Fruit fly (Drosophila melanogaster) whole organism, embryonic: ENCODE data around the gene CG43658.

Experiments used
- Ada2b ChIP-seq: fragments of 200-800 bp; sonication (Bioruptor generic); IDR thresholded peaks from 2 replicates; pipeline ENCODE4 v1.3.6; 2022; ENCODE audit warnings: missing biosample characterization, missing genetic modification characterization
- Aef1 ChIP-seq: fragments of 200-800 bp; sonication (Bioruptor generic); IDR thresholded peaks from 3 replicates; pipeline ENCODE4 v1.3.6; 2022; ENCODE audit warnings: missing biosample characterization, missing genetic modification characterization
- Atf3 ChIP-seq: fragments of 200-800 bp; sonication (Bioruptor generic); optimal IDR thresholded peaks from 3 replicates; lab custom pipeline; 2016; ENCODE audit warnings: missing biosample characterization, missing genetic modification characterization
- CG10431 ChIP-seq: fragments of 200-800 bp; sonication (Bioruptor generic); optimal IDR thresholded peaks from 3 replicates; lab custom pipeline; 2018; ENCODE audit warnings: missing biosample characterization, mild to moderate bottlenecking, missing genetic modification characterization
- CG10565 ChIP-seq: fragments of 200-800 bp; sonication (Bioruptor generic); optimal IDR thresholded peaks from 3 replicates; lab custom pipeline; 2016; ENCODE audit warnings: missing biosample characterization, mild to moderate bottlenecking, missing genetic modification characterization
- CG12744 ChIP-seq: fragments of 200-800 bp; sonication (Bioruptor generic); optimal IDR thresholded peaks from 2 replicates; lab custom pipeline; 2016; ENCODE audit warnings: missing biosample characterization, missing genetic modification characterization
- CG13287 ChIP-seq: fragments of 200-800 bp; sonication (Bioruptor generic); IDR thresholded peaks from 2 replicates; pipeline ENCODE4 v1.3.6; 2022; ENCODE audit warnings: missing biosample characterization, missing genetic modification characterization; ENCODE audit not compliant: partially characterized antibody
- CG14014 ChIP-seq: fragments of 200-800 bp; sonication (Bioruptor generic); IDR thresholded peaks from 2 replicates; pipeline ENCODE4 v1.3.6; 2022; ENCODE audit warnings: missing biosample characterization, missing genetic modification characterization
- CG15011 ChIP-seq: fragments of 200-800 bp; sonication (Bioruptor generic); optimal IDR thresholded peaks from 3 replicates; lab custom pipeline; 2018; ENCODE audit warnings: missing biosample characterization, mild to moderate bottlenecking, missing genetic modification characterization
- CG16779 ChIP-seq: fragments of 200-800 bp; sonication (Bioruptor generic); IDR thresholded peaks from 2 replicates; pipeline ENCODE4 v1.3.6; 2022; ENCODE audit warnings: missing biosample characterization, missing genetic modification characterization
- CG16813 ChIP-seq: fragments of 200-800 bp; sonication (Bioruptor generic); IDR thresholded peaks from 3 replicates; pipeline ENCODE4 v1.3.6; 2022; ENCODE audit warnings: missing biosample characterization, missing genetic modification characterization; ENCODE audit not compliant: partially characterized antibody
- CG2889 ChIP-seq: fragments of 200-800 bp; sonication (Bioruptor generic); IDR thresholded peaks from 3 replicates; pipeline ENCODE4 v1.3.6; 2022; ENCODE audit warnings: missing biosample characterization, missing genetic modification characterization
- CG32767 ChIP-seq: fragments of 200-800 bp; sonication (Bioruptor generic); IDR thresholded peaks from 2 replicates; pipeline ENCODE4 v1.3.6; 2022; ENCODE audit warnings: missing biosample characterization, missing genetic modification characterization
- CG3281 ChIP-seq: fragments of 200-800 bp; sonication (Bioruptor generic); optimal IDR thresholded peaks from 3 replicates; lab custom pipeline; 2017; ENCODE audit warnings: missing biosample characterization, mild to moderate bottlenecking, missing genetic modification characterization
- CG34376 ChIP-seq: fragments of 200-800 bp; sonication (Bioruptor generic); optimal IDR thresholded peaks from 2 replicates; lab custom pipeline; 2018; ENCODE audit warnings: missing biosample characterization, mild to moderate bottlenecking, missing genetic modification characterization
- CG3726 ChIP-seq: fragments of 200-800 bp; sonication (Bioruptor generic); IDR thresholded peaks from 3 replicates; pipeline ENCODE4, ENCODE4 v1.3.6; 2022; ENCODE audit warnings: missing biosample characterization, missing genetic modification characterization
- CG3995 ChIP-seq: fragments of 200-800 bp; sonication (Bioruptor generic); optimal IDR thresholded peaks from 3 replicates; lab custom pipeline; 2016; ENCODE audit warnings: missing biosample characterization, missing genetic modification characterization
- CG42726 ChIP-seq: fragments of 200-800 bp; sonication (Bioruptor generic); IDR thresholded peaks from 2 replicates; pipeline ENCODE4 v1.3.6; 2022; ENCODE audit warnings: missing biosample characterization, missing genetic modification characterization; ENCODE audit not compliant: partially characterized antibody
- CG4328 ChIP-seq: fragments of 200-800 bp; sonication (Bioruptor generic); optimal IDR thresholded peaks from 3 replicates; lab custom pipeline; 2017; ENCODE audit warnings: missing biosample characterization, missing genetic modification reagents, missing genetic modification characterization
- CG4707 ChIP-seq: fragments of 200-800 bp; sonication (Bioruptor generic); optimal IDR thresholded peaks from 2 replicates; lab custom pipeline; 2018; ENCODE audit warnings: missing biosample characterization, mild to moderate bottlenecking, missing genetic modification characterization, moderate library complexity
- CG4730 ChIP-seq: fragments of 200-800 bp; sonication (Bioruptor generic); IDR thresholded peaks from 2 replicates; pipeline ENCODE4 v1.3.6; 2022; ENCODE audit warnings: missing biosample characterization, missing genetic modification characterization
- CG6791 ChIP-seq: fragments of 200-800 bp; sonication (Bioruptor generic); IDR thresholded peaks from 3 replicates; pipeline ENCODE4 v1.3.6; 2022; ENCODE audit warnings: missing biosample characterization, missing genetic modification characterization; ENCODE audit not compliant: partially characterized antibody
- CG7556 ChIP-seq: fragments of 200-800 bp; sonication (Bioruptor generic); optimal IDR thresholded peaks from 2 replicates; lab custom pipeline; 2017; ENCODE audit warnings: missing biosample characterization, mild to moderate bottlenecking, missing genetic modification characterization
- CG7839 ChIP-seq: fragments of 200-800 bp; sonication (Bioruptor generic); optimal IDR thresholded peaks from 3 replicates; lab custom pipeline; 2018; ENCODE audit warnings: missing biosample characterization, mild to moderate bottlenecking, missing genetic modification characterization, moderate library complexity
- CG8359 ChIP-seq: fragments of 200-800 bp; sonication (Bioruptor generic); optimal IDR thresholded peaks from 2 replicates; lab custom pipeline; 2017; ENCODE audit warnings: missing biosample characterization, mild to moderate bottlenecking, missing genetic modification characterization, borderline replicate concordance
- Dad ChIP-seq: fragments of 200-800 bp; sonication (Bioruptor generic); optimal IDR thresholded peaks from 3 replicates; lab custom pipeline; 2016; ENCODE audit warnings: missing biosample characterization, missing genetic modification characterization
- Elba2 ChIP-seq: fragments of 200-800 bp; sonication (Bioruptor generic); optimal IDR thresholded peaks from 3 replicates; lab custom pipeline; 2016; ENCODE audit warnings: missing biosample characterization, missing genetic modification characterization
- Ets97D ChIP-seq: fragments of 200-800 bp; sonication (Bioruptor generic); optimal IDR thresholded peaks from 3 replicates; lab custom pipeline; 2016; ENCODE audit warnings: missing biosample characterization, missing genetic modification characterization
- Gug ChIP-seq: fragments of 200-800 bp; sonication (Bioruptor generic); IDR thresholded peaks from 4 replicates; pipeline ENCODE4 v1.3.6; 2022; ENCODE audit warnings: missing biosample characterization, missing genetic modification characterization
- MTF-1 ChIP-seq: fragments of 200-800 bp; sonication (Bioruptor generic); optimal IDR thresholded peaks from 2 replicates; lab custom pipeline; 2018; ENCODE audit warnings: missing biosample characterization, mild to moderate bottlenecking, missing genetic modification characterization, borderline replicate concordance
- Myb ChIP-seq: fragments of 200-800 bp; sonication (Bioruptor generic); optimal IDR thresholded peaks from 2 replicates; lab custom pipeline; 2016; ENCODE audit warnings: missing biosample characterization, missing genetic modification characterization
- Taf1 ChIP-seq: fragments of 200-800 bp; sonication (Bioruptor generic); IDR thresholded peaks from 2 replicates; pipeline ENCODE4 v1.3.6; 2022; ENCODE audit warnings: missing biosample characterization, missing genetic modification characterization
- az2 ChIP-seq: fragments of 200-800 bp; sonication (Bioruptor generic); optimal IDR thresholded peaks from 3 replicates; lab custom pipeline; 2016; ENCODE audit warnings: missing biosample characterization, missing genetic modification characterization
- bbx ChIP-seq: fragments of 200-800 bp; sonication (Bioruptor generic); IDR thresholded peaks from 2 replicates; pipeline ENCODE4 v1.3.6; 2022; ENCODE audit warnings: missing biosample characterization, missing genetic modification characterization; ENCODE audit not compliant: partially characterized antibody
- btn ChIP-seq: fragments of 200-800 bp; sonication (Bioruptor generic); optimal IDR thresholded peaks from 2 replicates; lab custom pipeline; 2016; ENCODE audit warnings: missing biosample characterization, missing genetic modification characterization
- chm ChIP-seq: fragments of 200-800 bp; sonication (Bioruptor generic); IDR thresholded peaks from 2 replicates; pipeline ENCODE4 v1.3.6; 2022; ENCODE audit warnings: missing biosample characterization, missing genetic modification characterization
- ci ChIP-seq: fragments of 200-800 bp; sonication (Bioruptor generic); IDR thresholded peaks from 3 replicates; pipeline ENCODE4 v1.3.6; 2022; ENCODE audit warnings: missing biosample characterization, missing genetic modification characterization
- dpn ChIP-seq, 2 experiments: fragments of 200-800 bp; sonication (Bioruptor generic); optimal IDR thresholded peaks; 3 replicates each; lab custom pipeline; 2016; ENCODE audit warnings: missing biosample characterization in 2 of 2, missing genetic modification characterization in 2 of 2
- fd3F ChIP-seq: fragments of 200-800 bp; sonication (Bioruptor generic); optimal IDR thresholded peaks from 2 replicates; lab custom pipeline; 2018; ENCODE audit warnings: missing biosample characterization, mild to moderate bottlenecking, missing genetic modification characterization, moderate library complexity
- ham ChIP-seq: fragments of 200-800 bp; sonication (Bioruptor generic); IDR thresholded peaks from 2 replicates; pipeline ENCODE4 v1.3.6; 2022; ENCODE audit warnings: missing biosample characterization, missing genetic modification characterization
- klu ChIP-seq: fragments of 200-800 bp; sonication (Bioruptor generic); IDR thresholded peaks from 2 replicates; pipeline ENCODE4 v1.3.6; 2022; ENCODE audit warnings: missing biosample characterization, missing genetic modification characterization
- lbe ChIP-seq: fragments of 200-800 bp; sonication (Bioruptor generic); optimal IDR thresholded peaks from 2 replicates; lab custom pipeline; 2016; ENCODE audit warnings: missing biosample characterization, mild to moderate bottlenecking, missing genetic modification characterization
- phol ChIP-seq: fragments of 200-800 bp; sonication (Bioruptor generic); optimal IDR thresholded peaks from 3 replicates; lab custom pipeline; 2018; ENCODE audit warnings: missing biosample characterization, mild to moderate bottlenecking, missing genetic modification characterization, moderate library complexity
- pum ChIP-seq: fragments of 200-800 bp; sonication (Bioruptor generic); optimal IDR thresholded peaks from 2 replicates; lab custom pipeline; 2016; ENCODE audit warnings: missing biosample characterization, missing genetic modification characterization
- sd ChIP-seq: fragments of 200-800 bp; sonication (Bioruptor generic); optimal IDR thresholded peaks from 3 replicates; lab custom pipeline; 2018; ENCODE audit warnings: missing biosample characterization, mild to moderate bottlenecking, missing genetic modification characterization, moderate library complexity
- sima ChIP-seq: fragments of 200-800 bp; sonication (Bioruptor generic); optimal IDR thresholded peaks from 2 replicates; lab custom pipeline; 2016; ENCODE audit warnings: missing biosample characterization, missing genetic modification characterization
- trh ChIP-seq: fragments of 200-800 bp; sonication (Bioruptor generic); optimal IDR thresholded peaks from 2 replicates; lab custom pipeline; 2016; ENCODE audit warnings: missing biosample characterization, missing genetic modification characterization
- twi ChIP-seq: fragments of 200-800 bp; optimal IDR thresholded peaks from 2 replicates; lab custom pipeline; 2019; ENCODE audit warnings: missing biosample characterization, mild to moderate bottlenecking, missing genetic modification characterization, moderate library complexity

CG43658 gene

dm6 chrX:17506965-17507878 is 53.8 kb downstream of the CG43658 start (continued):
- TF ChIP-seq CG15011 (GFP tag; lab: Kevin White, UChicago) = peak; percentile 8
- TF ChIP-seq pum = peak; percentile 64
- peak; percentile 89 for TF ChIP-seq ci
- TF ChIP-seq sd = peak; percentile 69
- peak; percentile 82 for TF ChIP-seq Gug (GFP tag; lab: Robert Waterston, UW)
- TF ChIP-seq CG16813 (GFP tag; lab: Robert Waterston, UW) = no peak
- peak; percentile 67 for TF ChIP-seq CG7839 (tag; lab: Kevin White, UChicago)
- peak; percentile 73 for TF ChIP-seq CG4730 (GFP tag; lab: Robert Waterston, UW)
- TF ChIP-seq twi = peak; percentile 24
- TF ChIP-seq CG32767 (GFP tag; lab: Robert Waterston, UW) = peak; percentile 68
- TF ChIP-seq CG12744 (GFP tag; lab: Kevin White, UChicago) = peak; percentile 53
- peak; percentile 80 for TF ChIP-seq Ada2b
- TF ChIP-seq MTF-1 (GFP tag; lab: Kevin White, UChicago) = peak; percentile 20
- TF ChIP-seq Aef1 (GFP tag; lab: Robert Waterston, UW) = peak; percentile 69; the same call in 2 of the 3 replicates
- peak; percentile 72 to 84 for TF ChIP-seq dpn (GFP tag; optimal IDR thresholded peaks at IDR 0.05; lab: Kevin White, UChicago)
- no peak for TF ChIP-seq CG10565 (GFP tag; lab: Kevin White, UChicago)
- TF ChIP-seq az2 = peak; percentile 72
- peak; percentile 56 for TF ChIP-seq CG7556
- no peak for TF ChIP-seq CG8359 (GFP tag; lab: Kevin White, UChicago)
- TF ChIP-seq CG3995 (GFP tag; lab: Kevin White, UChicago) = no peak
- peak; percentile 79 for TF ChIP-seq CG14014 (GFP tag; lab: Robert Waterston, UW)
- peak; percentile 44 for TF ChIP-seq fd3F (GFP tag; lab: Kevin White, UChicago)
- peak; percentile 70 for TF ChIP-seq CG4707 (GFP tag; lab: Kevin White, UChicago)
- TF ChIP-seq btn (GFP tag; lab: Kevin White, UChicago) = peak; percentile 19
- TF ChIP-seq ham (GFP tag; lab: Robert Waterston, UW) = no peak
- peak; percentile 42; the same call in 1 of the 2 replicates for TF ChIP-seq Taf1 (GFP tag; lab: Robert Waterston, UW)
- TF ChIP-seq CG13287 (GFP tag; lab: Robert Waterston, UW) = peak; percentile 19; the same call in 1 of the 2 replicates
- TF ChIP-seq CG6791 = peak; percentile 66; the same call in 1 of the 3 replicates
- TF ChIP-seq Atf3 (GFP tag; lab: Kevin White, UChicago) = peak; percentile 18
- TF ChIP-seq CG34376 = peak; percentile 7
- no peak for TF ChIP-seq klu (GFP tag; lab: Robert Waterston, UW)
- TF ChIP-seq Dad = peak; percentile 43
- peak; percentile 90 for TF ChIP-seq chm (GFP tag; lab: Robert Waterston, UW)
- peak; percentile 53 for TF ChIP-seq CG3281 (GFP tag; lab: Kevin White, UChicago)
- no peak for TF ChIP-seq CG10431 (GFP tag; lab: Kevin White, UChicago)
- peak; percentile 4 for TF ChIP-seq Elba2 (GFP tag; lab: Kevin White, UChicago)
- peak; percentile 65 for TF ChIP-seq phol
- TF ChIP-seq trh (GFP tag; lab: Kevin White, UChicago) = peak; percentile 13
- TF ChIP-seq Myb (GFP tag; lab: Kevin White, UChicago) = peak; percentile 50
- TF ChIP-seq CG16779 (GFP tag; lab: Robert Waterston, UW) = no peak
- peak; percentile 66; the same call in 1 of the 2 replicates for TF ChIP-seq CG42726
- peak; percentile 56 for TF ChIP-seq bbx
- peak; percentile 46 for TF ChIP-seq lbe
- TF ChIP-seq CG4328 (GFP tag; lab: Kevin White, UChicago) = no peak
- 0 out of 3 replicates have a peak, but pooled peaks have one; percentile 53 for TF ChIP-seq CG3726 (GFP tag; lab: Robert Waterston, UW)
- TF ChIP-seq sima (GFP tag; lab: Kevin White, UChicago) = no peak
- peak; percentile 21 for TF ChIP-seq Ets97D (GFP tag; lab: Kevin White, UChicago)
- TF ChIP-seq CG2889 (GFP tag; lab: Robert Waterston, UW) = peak; percentile 67; the same call in 2 of the 3 replicates
